Worm (Caenorhabditis elegans): Measurements from ENCODE around the gene dgk-1.

DNA sequence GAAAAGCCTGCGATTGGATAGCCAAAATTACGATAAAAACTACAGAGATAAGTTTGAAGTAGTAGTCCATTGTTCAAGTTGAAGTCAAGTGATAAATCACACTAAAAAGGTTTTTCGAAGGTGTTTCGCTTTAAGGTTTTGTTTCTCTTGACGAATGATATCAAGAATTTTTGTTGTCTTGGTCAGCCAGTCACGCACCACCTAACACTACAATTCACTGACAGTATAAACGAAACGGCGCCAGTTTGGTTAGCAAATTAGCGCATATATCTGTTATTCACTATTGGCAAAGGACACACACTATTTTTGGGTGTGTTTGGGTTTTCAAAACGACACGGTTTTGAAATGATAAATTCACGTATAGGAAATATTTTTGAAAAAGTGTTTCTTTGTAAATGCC lies 21.2 kb downstream of the dgk-1 start, which contains the start of gene C44C1.6:
- no peak for TF ChIP-seq W03F9.2 (tag; optimal IDR thresholded peaks at IDR 0.05)
- no peak for TF ChIP-seq dao-5 (tag; optimal IDR thresholded peaks at IDR 0.05)
- TF ChIP-seq him-1 (tag; optimal IDR thresholded peaks at IDR 0.05): no peak
